Fruit fly (Drosophila melanogaster) whole organism, pupa: Measurements from ENCODE around the gene CG43181.

Experiments used
- CG10348 ChIP-seq: fragments of 200-800 bp; sonication (Bioruptor generic); IDR thresholded peaks from 2 replicates; pipeline ENCODE4 v1.3.6; 2022; ENCODE audit warnings: missing biosample characterization, missing genetic modification characterization
- CG12605 ChIP-seq: fragments of 200-800 bp; sonication (Bioruptor generic); IDR thresholded peaks from 2 replicates; pipeline ENCODE4 v1.3.6; 2022; ENCODE audit warnings: missing biosample characterization, missing genetic modification characterization
- CG13204 ChIP-seq: fragments of 200-800 bp; sonication (Bioruptor generic); optimal IDR thresholded peaks from 2 replicates; lab custom pipeline; 2018; ENCODE audit warnings: missing biosample characterization, mild to moderate bottlenecking, missing genetic modification characterization, moderate library complexity
- CG14655 ChIP-seq: fragments of 200-800 bp; sonication (Bioruptor generic); optimal IDR thresholded peaks from 3 replicates; lab custom pipeline; 2017; ENCODE audit warnings: mild to moderate bottlenecking, missing biosample characterization, missing genetic modification reagents, missing genetic modification characterization
- CG15710 ChIP-seq: fragments of 200-800 bp; sonication (Bioruptor generic); optimal IDR thresholded peaks from 2 replicates; lab custom pipeline; 2018; ENCODE audit warnings: missing biosample characterization, mild to moderate bottlenecking, missing genetic modification characterization, moderate library complexity
- CG17806 ChIP-seq: fragments of 200-800 bp; sonication (Bioruptor generic); optimal IDR thresholded peaks from 2 replicates; lab custom pipeline; 2018; ENCODE audit warnings: missing biosample characterization, mild to moderate bottlenecking, missing genetic modification characterization, moderate library complexity
- CG32121 ChIP-seq: fragments of 200-800 bp; sonication (Bioruptor generic); IDR thresholded peaks from 2 replicates; pipeline ENCODE4 v1.3.6; 2022; ENCODE audit warnings: missing biosample characterization, missing genetic modification characterization
- CG34367 ChIP-seq: fragments of 200-800 bp; sonication (Bioruptor generic); optimal IDR thresholded peaks from 2 replicates; lab custom pipeline; 2018; ENCODE audit warnings: missing biosample characterization, mild to moderate bottlenecking, missing genetic modification characterization
- CG4496 ChIP-seq: fragments of 200-800 bp; sonication (Bioruptor generic); IDR thresholded peaks from 3 replicates; pipeline ENCODE4 v1.3.6; 2022; ENCODE audit warnings: missing biosample characterization, missing genetic modification characterization
- CG8159 ChIP-seq: fragments of 200-800 bp; sonication (Bioruptor generic); optimal IDR thresholded peaks from 3 replicates; lab custom pipeline; 2018; ENCODE audit warnings: missing biosample characterization, mild to moderate bottlenecking, missing genetic modification characterization, moderate library complexity
- CG8301 ChIP-seq: fragments of 200-800 bp; sonication (Bioruptor generic); optimal IDR thresholded peaks from 2 replicates; lab custom pipeline; 2018; ENCODE audit warnings: missing biosample characterization, mild to moderate bottlenecking, missing genetic modification characterization
- CG9948 ChIP-seq: fragments of 200-800 bp; sonication (Bioruptor generic); optimal IDR thresholded peaks from 2 replicates; lab custom pipeline; 2018; ENCODE audit warnings: missing biosample characterization, mild to moderate bottlenecking, missing genetic modification characterization, moderate library complexity
- D1 ChIP-seq: fragments of 200-800 bp; sonication (Bioruptor generic); optimal IDR thresholded peaks from 2 replicates; lab custom pipeline; 2018; ENCODE audit warnings: missing biosample characterization, mild to moderate bottlenecking, missing genetic modification characterization, moderate library complexity
- EcR ChIP-seq: fragments of 200-800 bp; sonication (Bioruptor generic); optimal IDR thresholded peaks from 3 replicates; lab custom pipeline; 2019; ENCODE audit warnings: missing biosample characterization, missing genetic modification characterization, mild to moderate bottlenecking, moderate library complexity, missing genetic modification reagents
- Ets98B ChIP-seq: fragments of 200-800 bp; sonication (Bioruptor generic); IDR thresholded peaks from 2 replicates; pipeline ENCODE4 v1.3.6; 2022; ENCODE audit warnings: missing biosample characterization, missing genetic modification characterization
- Pif1A ChIP-seq: fragments of 200-800 bp; sonication (Bioruptor generic); optimal IDR thresholded peaks from 3 replicates; lab custom pipeline; 2016; ENCODE audit warnings: missing biosample characterization, missing genetic modification characterization
- Pif1B ChIP-seq: fragments of 200-800 bp; sonication (Bioruptor generic); optimal IDR thresholded peaks from 3 replicates; lab custom pipeline; 2016; ENCODE audit warnings: missing biosample characterization, missing genetic modification characterization
- Snoo ChIP-seq: fragments of 200-800 bp; sonication (Bioruptor generic); optimal IDR thresholded peaks from 3 replicates; lab custom pipeline; 2017; ENCODE audit warnings: missing biosample characterization, mild to moderate bottlenecking, missing genetic modification characterization, inconsistent platforms
- fd96Ca ChIP-seq: fragments of 200-800 bp; sonication (Bioruptor generic); IDR thresholded peaks from 3 replicates; pipeline ENCODE4 v1.3.6; 2022; ENCODE audit warnings: missing biosample characterization, missing genetic modification characterization
- gl ChIP-seq: fragments of 200-800 bp; sonication (Bioruptor generic); optimal IDR thresholded peaks from 2 replicates; lab custom pipeline; 2018; ENCODE audit warnings: missing biosample characterization, mild to moderate bottlenecking, missing genetic modification characterization
- rn ChIP-seq: fragments of 200-800 bp; sonication (Bioruptor generic); IDR thresholded peaks from 2 replicates; pipeline ENCODE4 v1.3.6; 2022; ENCODE audit warnings: missing biosample characterization, missing genetic modification characterization

CG43181 gene

dm6 chrX:350266-350665 lies at the start of gene CG43181:
Gene CG43181 (plus strand): TSS chrX:350566.
- TF ChIP-seq CG4496 (GFP tag; lab: Robert Waterston, UW), result no peak
- TF ChIP-seq fd96Ca (GFP tag; lab: Robert Waterston, UW), result no peak
- TF ChIP-seq Snoo (tag; lab: Kevin White, UChicago), result no peak
- TF ChIP-seq rn (GFP tag; lab: Robert Waterston, UW), result no peak
- no peak for TF ChIP-seq CG15710 (tag; lab: Kevin White, UChicago)
- no peak for TF ChIP-seq Pif1A
- no peak for TF ChIP-seq CG32121 (GFP tag; lab: Robert Waterston, UW)
- TF ChIP-seq CG8301 (tag; lab: Kevin White, UChicago), result no peak
- TF ChIP-seq CG10348 (GFP tag; lab: Robert Waterston, UW), result no peak
- no peak for TF ChIP-seq CG9948 (tag; lab: Kevin White, UChicago)
- no peak for TF ChIP-seq CG14655 (GFP tag; lab: Kevin White, UChicago)
- no peak for TF ChIP-seq gl
- TF ChIP-seq Ets98B (GFP tag; lab: Robert Waterston, UW), result no peak
- no peak for TF ChIP-seq D1 (tag; lab: Kevin White, UChicago)
- no peak for TF ChIP-seq CG34367 (tag; lab: Kevin White, UChicago)
- TF ChIP-seq Pif1B (GFP tag; lab: Kevin White, UChicago), result no peak
- no peak for TF ChIP-seq EcR (GFP tag; lab: Kevin White, UChicago)
- TF ChIP-seq CG17806 (tag; lab: Kevin White, UChicago), result no peak
- TF ChIP-seq CG12605 (GFP tag; lab: Robert Waterston, UW), result no peak

- TF ChIP-seq Pif1B (GFP tag; lab: Kevin White, UChicago), result no peak
- no peak for TF ChIP-seq CG34367 (tag; lab: Kevin White, UChicago)
- TF ChIP-seq CG32121 (GFP tag; lab: Robert Waterston, UW), result no peak
- TF ChIP-seq CG10348 (GFP tag; lab: Robert Waterston, UW), result no peak
- TF ChIP-seq Snoo (tag; lab: Kevin White, UChicago), result no peak
- no peak for TF ChIP-seq CG8301 (tag; lab: Kevin White, UChicago)
- no peak for TF ChIP-seq EcR (GFP tag; lab: Kevin White, UChicago)
- no peak for TF ChIP-seq CG15710 (tag; lab: Kevin White, UChicago)
- no peak for TF ChIP-seq CG14655 (GFP tag; lab: Kevin White, UChicago)
- TF ChIP-seq CG13204 (GFP tag; lab: Kevin White, UChicago), result no peak
- no peak for TF ChIP-seq D1 (tag; lab: Kevin White, UChicago)
These were observed 43.0 kb upstream of the CG43181 start, which contains the start of gene CG12470 for dm6 chrX:307384-307783. Gene CG12470 (plus strand): TSS chrX:307684.

- TF ChIP-seq CG32121 (GFP tag; lab: Robert Waterston, UW), result 0 out of 2 replicates have a peak, but pooled peaks have one; percentile 21
- TF ChIP-seq CG14655 (GFP tag; lab: Kevin White, UChicago), result peak; percentile 9
- TF ChIP-seq Pif1B (GFP tag; lab: Kevin White, UChicago), result no peak
- TF ChIP-seq CG8301 (tag; lab: Kevin White, UChicago), result peak; percentile 3
These were observed 39.0 kb upstream of the CG43181 start for dm6 chrX:311328-311727.

DNA sequence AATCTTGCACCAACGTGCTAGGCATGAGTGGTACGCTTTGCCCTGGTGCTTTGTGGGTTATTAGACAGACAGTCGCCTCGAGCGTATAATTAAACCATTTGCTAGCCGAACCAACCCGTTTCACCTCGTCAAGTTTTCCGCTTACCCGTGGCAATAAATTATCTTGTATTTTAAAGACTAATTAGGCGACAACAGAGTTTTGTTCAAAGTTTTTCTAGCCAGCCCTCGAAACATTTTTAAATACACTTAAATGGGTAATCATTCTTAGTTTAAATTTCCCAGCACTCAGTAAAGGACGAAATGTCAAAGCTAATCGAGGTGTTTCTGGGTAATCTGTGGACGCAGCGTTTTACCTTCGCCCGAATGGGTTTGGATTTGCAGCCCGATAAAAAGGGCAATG lies 35.5 kb upstream of the CG43181 start, which contains the start of gene Or1a:
Gene Or1a (plus strand): TSS at position 301 of the 400 bp plus-strand sequence.
- TF ChIP-seq CG10348 (GFP tag; lab: Robert Waterston, UW), result no peak
- no peak for TF ChIP-seq D1 (tag; lab: Kevin White, UChicago)
- TF ChIP-seq Snoo (tag; lab: Kevin White, UChicago), result no peak
- TF ChIP-seq, all 21 proteins: peak for 0

dm6 chrX:333942-334341 lies 16.4 kb upstream of the CG43181 start:
- no peak for TF ChIP-seq Pif1B (GFP tag; lab: Kevin White, UChicago)
- peak; percentile 26 for TF ChIP-seq CG14655 (GFP tag; lab: Kevin White, UChicago)
- TF ChIP-seq CG8301 (tag; lab: Kevin White, UChicago), result peak; percentile 9

DNA sequence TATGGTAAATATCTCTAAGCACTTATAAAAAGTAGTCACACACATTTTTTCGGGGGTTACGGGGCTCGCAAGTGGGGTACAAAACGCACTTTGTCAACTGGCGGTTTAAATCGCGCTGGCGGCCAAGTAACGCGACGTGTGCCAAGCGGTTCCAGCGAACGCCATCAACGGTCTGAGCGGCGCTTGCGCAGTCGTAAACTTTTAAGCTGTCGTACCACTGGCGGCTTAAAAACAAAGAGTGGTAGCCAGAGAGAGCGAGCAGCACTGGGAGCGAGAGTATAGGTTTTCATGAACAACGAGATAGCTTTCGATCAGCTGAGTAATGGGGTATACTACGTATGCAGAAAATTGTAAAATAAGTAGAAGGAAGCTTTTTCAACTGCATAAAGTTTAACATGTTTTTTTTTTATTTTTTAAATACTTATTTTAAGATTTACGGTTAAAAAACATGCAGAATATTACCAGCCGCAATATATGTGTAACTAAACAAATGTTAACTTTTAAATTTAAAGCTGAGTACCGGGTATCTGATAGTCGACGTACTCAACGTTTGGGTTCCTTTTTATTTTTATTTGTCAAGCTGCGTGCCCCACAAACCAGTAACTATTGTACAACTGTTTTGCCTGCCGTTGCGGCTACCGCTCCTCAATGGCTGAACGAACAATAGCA lies 15.6 kb upstream of the CG43181 start:
- peak; percentile 53; the same call in 1 of the 3 replicates for TF ChIP-seq CG4496 (GFP tag; lab: Robert Waterston, UW)
- TF ChIP-seq Pif1B (GFP tag; lab: Kevin White, UChicago), result peak; percentile 60
- no peak for TF ChIP-seq fd96Ca (GFP tag; lab: Robert Waterston, UW)
- TF ChIP-seq CG10348 (GFP tag; lab: Robert Waterston, UW), result no peak
- peak; percentile 42 for TF ChIP-seq CG8301 (tag; lab: Kevin White, UChicago)
- TF ChIP-seq Pif1A, result peak; percentile 36
- peak; percentile 49 for TF ChIP-seq CG13204 (GFP tag; lab: Kevin White, UChicago)
- TF ChIP-seq CG14655 (GFP tag; lab: Kevin White, UChicago), result peak; percentile 50
- no peak for TF ChIP-seq D1 (tag; lab: Kevin White, UChicago)
- TF ChIP-seq CG12605 (GFP tag; lab: Robert Waterston, UW), result no peak
- peak; percentile 26 for TF ChIP-seq Snoo (tag; lab: Kevin White, UChicago)
- TF ChIP-seq rn (GFP tag; lab: Robert Waterston, UW), result no peak
- TF ChIP-seq CG8159, result peak; percentile 68
- TF ChIP-seq EcR (GFP tag; lab: Kevin White, UChicago), result no peak
- TF ChIP-seq CG15710 (tag; lab: Kevin White, UChicago), result no peak
- peak; percentile 30; the same call in 1 of the 2 replicates for TF ChIP-seq CG32121 (GFP tag; lab: Robert Waterston, UW)
- TF ChIP-seq Ets98B (GFP tag; lab: Robert Waterston, UW), result peak; percentile 42; the same call in 1 of the 2 replicates
- TF ChIP-seq CG34367 (tag; lab: Kevin White, UChicago), result peak; percentile 10
- TF ChIP-seq gl, result no peak
- peak; percentile 58 for TF ChIP-seq CG17806 (tag; lab: Kevin White, UChicago)
- peak; percentile 49 for TF ChIP-seq CG9948 (tag; lab: Kevin White, UChicago)
